Fruit fly (Drosophila melanogaster): ENCODE results near the gene CG3698.

DNA sequence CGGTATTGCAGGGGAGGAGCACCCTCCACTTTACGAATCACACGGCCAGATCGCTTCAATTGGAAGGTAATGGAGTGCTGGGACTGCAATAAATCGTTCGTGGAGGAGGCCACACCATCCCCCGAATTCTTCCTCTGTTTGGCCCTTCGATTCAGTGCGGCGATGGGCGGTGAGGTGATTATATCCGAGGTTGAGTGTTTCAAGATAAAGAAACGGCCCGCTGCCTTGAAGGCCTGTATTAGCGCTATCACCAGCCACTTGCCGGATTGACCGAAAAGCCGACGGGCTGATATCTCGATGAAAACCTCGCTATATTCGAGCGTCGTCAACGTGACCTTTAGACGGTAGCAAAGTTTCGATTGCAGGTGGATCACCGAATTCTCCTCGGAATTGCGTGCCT, 20.7 kb downstream of the CG3698 start:
- TF ChIP-seq psq (optimal IDR thresholded peaks at IDR 0.05) (no peak), ttk (optimal IDR thresholded peaks at IDR 0.05) (no peak), h (optimal IDR thresholded peaks at IDR 0.05) (no peak), Myc (optimal IDR thresholded peaks at IDR 0.05) (no peak), insv (optimal IDR thresholded peaks at IDR 0.05) (no peak)
